Fruit fly (Drosophila melanogaster): ENCODE measurements around the gene CG17122.

Gene CG17122

DNA sequence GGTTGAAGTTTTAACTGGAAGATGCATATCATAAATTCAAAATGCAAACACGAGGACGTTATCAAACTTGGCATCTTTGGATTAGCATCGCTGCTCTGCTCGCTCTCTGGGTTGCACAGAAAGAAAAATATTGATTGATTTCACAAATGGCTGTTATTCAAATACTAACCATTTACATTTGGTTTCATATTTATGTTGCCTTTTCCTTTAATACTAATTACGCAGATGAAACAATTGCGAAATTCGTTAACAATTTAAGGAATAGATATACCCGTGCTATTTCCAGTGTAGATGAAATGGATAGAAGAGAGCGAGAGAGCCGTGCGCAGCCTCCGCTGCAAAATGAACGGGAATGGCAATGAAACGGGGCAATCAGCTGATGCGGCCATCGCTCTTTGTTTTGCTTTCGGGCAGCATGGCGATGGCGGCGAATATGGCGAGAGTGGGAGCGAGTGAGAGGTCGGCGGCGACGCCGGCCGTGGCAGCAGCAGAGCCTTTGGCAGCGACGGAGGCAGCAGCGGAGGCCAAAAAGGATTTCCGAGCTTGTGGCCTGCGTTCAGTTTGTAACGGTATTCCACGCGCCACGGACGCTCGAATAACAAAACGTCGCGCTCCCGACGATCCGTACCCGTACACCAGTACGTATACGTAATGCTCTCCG lies 27.5 kb downstream of the CG17122 start, which contains the start of gene rdgC:
Gene rdgC (plus strand): TSS at position 568 of the 661 bp plus-strand sequence.
- TF ChIP-seq CG4496 (GFP tag; IDR thresholded peaks at IDR 0.05), result peak; percentile 98
- peak; percentile 78 for TF ChIP-seq gl (tag; optimal IDR thresholded peaks at IDR 0.05)
- peak; percentile 69 for TF ChIP-seq CG10348 (GFP tag; IDR thresholded peaks at IDR 0.05)
- no peak for TF ChIP-seq EcR (GFP tag; optimal IDR thresholded peaks at IDR 0.05)
- TF ChIP-seq CG15710 (tag; optimal IDR thresholded peaks at IDR 0.05), result peak; percentile 89
- peak; percentile 12 for TF ChIP-seq CG13204 (GFP tag; optimal IDR thresholded peaks at IDR 0.05)
- TF ChIP-seq CG34367 (tag; optimal IDR thresholded peaks at IDR 0.05), result peak; percentile 89
- peak; percentile 86 for TF ChIP-seq rn (GFP tag; IDR thresholded peaks at IDR 0.05)
- peak; percentile 83 for TF ChIP-seq Snoo (tag; optimal IDR thresholded peaks at IDR 0.05)
- peak; percentile 87 for TF ChIP-seq CG9948 (tag; optimal IDR thresholded peaks at IDR 0.05)
- peak; percentile 93 for TF ChIP-seq CG8159 (tag; optimal IDR thresholded peaks at IDR 0.05)
- peak; percentile 94 for TF ChIP-seq CG12605 (GFP tag; IDR thresholded peaks at IDR 0.05)
- TF ChIP-seq CG17806 (tag; optimal IDR thresholded peaks at IDR 0.05), result peak; percentile 91
- peak; percentile 89 for TF ChIP-seq CG14655 (GFP tag; optimal IDR thresholded peaks at IDR 0.05)
- TF ChIP-seq D1 (tag; optimal IDR thresholded peaks at IDR 0.05), result peak; percentile 64
- peak; percentile 92 for TF ChIP-seq CG8301 (tag; optimal IDR thresholded peaks at IDR 0.05)
- TF ChIP-seq fd96Ca (GFP tag; IDR thresholded peaks at IDR 0.05), result peak; percentile 93
- peak; percentile 92 for TF ChIP-seq Pif1A (GFP tag; optimal IDR thresholded peaks at IDR 0.05)
- TF ChIP-seq CG32121 (GFP tag; IDR thresholded peaks at IDR 0.05), result peak; percentile 96
- peak; percentile 97 for TF ChIP-seq Ets98B (GFP tag; IDR thresholded peaks at IDR 0.05)
- TF ChIP-seq Pif1B (GFP tag; optimal IDR thresholded peaks at IDR 0.05), result peak; percentile 79

DNA sequence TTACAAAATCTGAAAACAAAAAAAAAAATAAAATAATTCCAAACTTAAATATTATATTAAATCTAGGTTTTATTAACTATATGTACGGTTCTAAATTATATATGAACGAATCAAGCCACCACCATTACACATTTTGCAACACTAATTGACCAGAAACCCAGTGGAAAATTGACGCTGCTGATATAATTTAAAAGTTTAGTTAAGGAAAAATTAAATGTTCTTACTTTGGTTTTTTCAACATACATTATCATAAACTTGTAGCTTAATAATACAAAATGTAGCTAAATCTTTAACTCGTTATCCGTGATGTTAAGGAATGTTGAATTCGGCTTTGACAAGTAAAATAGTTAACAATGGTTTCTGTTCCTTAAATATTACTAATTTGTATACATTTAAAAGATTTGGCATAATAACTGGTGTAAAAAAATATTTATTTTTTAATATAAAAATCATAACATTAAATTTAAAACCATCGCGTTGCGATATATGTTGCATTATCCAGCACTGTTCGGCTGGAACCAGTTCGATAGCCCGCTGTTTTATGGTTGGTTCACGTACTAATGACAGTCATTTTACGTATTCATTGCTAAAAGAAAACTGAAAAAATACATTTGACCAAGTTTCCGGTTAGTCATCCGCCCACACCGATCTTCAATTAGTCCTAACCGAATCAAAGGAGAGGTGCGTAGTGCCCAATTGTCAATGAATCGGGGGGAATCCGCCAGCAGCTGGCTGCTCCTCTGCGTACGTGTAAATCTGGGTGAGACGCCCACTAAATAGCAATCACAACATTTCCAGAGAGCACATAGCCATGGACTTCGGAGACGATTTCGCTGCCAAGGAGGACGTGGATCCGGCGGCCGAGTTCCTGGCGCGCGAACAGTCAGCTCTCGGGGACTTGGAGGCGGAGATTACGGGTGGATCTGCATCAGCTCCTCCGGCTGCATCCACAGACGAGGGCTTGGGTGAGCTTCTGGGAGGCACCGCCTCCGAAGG lies 32.9 kb downstream of the CG17122 start:
- TF ChIP-seq rn (GFP tag; IDR thresholded peaks at IDR 0.05) (0 out of 2 replicates have a peak, but pooled peaks have one; percentile 10), EcR (GFP tag; optimal IDR thresholded peaks at IDR 0.05) (no peak), Pif1B (GFP tag; optimal IDR thresholded peaks at IDR 0.05) (peak; percentile 39), CG15710 (tag; optimal IDR thresholded peaks at IDR 0.05) (peak; percentile 48), CG8159 (tag; optimal IDR thresholded peaks at IDR 0.05) (peak; percentile 53), CG12605 (GFP tag; IDR thresholded peaks at IDR 0.05) (no peak; the same call in none of the 2 replicates), CG10348 (GFP tag; IDR thresholded peaks at IDR 0.05) (no peak), CG9948 (tag; optimal IDR thresholded peaks at IDR 0.05) (peak; percentile 47), CG8301 (tag; optimal IDR thresholded peaks at IDR 0.05) (peak; percentile 15), CG4496 (GFP tag; IDR thresholded peaks at IDR 0.05) (peak; percentile 81), fd96Ca (GFP tag; IDR thresholded peaks at IDR 0.05) (no peak), CG32121 (GFP tag; IDR thresholded peaks at IDR 0.05) (peak; percentile 61; the same call in 1 of the 2 replicates), CG14655 (GFP tag; optimal IDR thresholded peaks at IDR 0.05) (no peak), Ets98B (GFP tag; IDR thresholded peaks at IDR 0.05) (peak; percentile 50; the same call in 1 of the 2 replicates), CG17806 (tag; optimal IDR thresholded peaks at IDR 0.05) (peak; percentile 19), Pif1A (GFP tag; optimal IDR thresholded peaks at IDR 0.05) (no peak), CG13204 (GFP tag; optimal IDR thresholded peaks at IDR 0.05) (no peak), CG34367 (tag; optimal IDR thresholded peaks at IDR 0.05) (peak; percentile 29), Snoo (tag; optimal IDR thresholded peaks at IDR 0.05) (peak; percentile 45), gl (tag; optimal IDR thresholded peaks at IDR 0.05) (no peak), D1 (tag; optimal IDR thresholded peaks at IDR 0.05) (no peak)

DNA sequence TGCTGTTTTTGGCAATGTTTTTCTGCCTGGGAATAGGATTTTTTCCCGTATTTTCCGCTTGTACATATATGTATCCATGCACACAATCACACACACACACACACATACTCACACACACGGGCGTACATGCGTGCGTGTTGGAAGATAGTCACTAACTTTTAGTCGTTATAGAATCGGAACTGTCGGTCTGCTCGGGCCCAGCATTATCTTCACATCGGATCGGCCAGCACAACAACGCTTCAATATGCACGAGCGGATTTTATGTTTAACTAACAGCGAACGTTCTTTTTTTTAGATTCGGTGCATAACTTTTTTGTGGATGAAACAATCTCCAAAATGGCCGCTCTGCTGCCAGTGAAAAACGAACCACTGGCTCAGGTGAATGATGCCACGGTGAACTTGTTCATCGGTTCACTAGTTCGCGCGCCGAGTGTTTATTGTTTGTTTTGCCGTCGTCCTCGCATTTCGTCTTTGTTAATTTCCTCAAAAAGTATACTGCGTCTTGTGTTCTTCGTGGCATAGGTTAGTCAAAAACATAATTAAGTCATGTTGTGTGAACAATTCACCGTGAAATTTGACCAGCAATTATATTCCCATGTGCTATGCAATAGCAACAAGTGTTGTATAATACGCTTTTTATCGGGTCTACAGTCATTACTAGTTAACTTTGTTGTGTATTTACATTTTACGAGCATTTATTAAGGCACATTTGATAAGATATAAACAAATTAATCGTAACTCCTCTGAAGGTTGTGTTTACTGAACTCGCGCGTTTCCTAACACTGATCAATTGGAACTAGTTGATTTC lies 33.8 kb downstream of the CG17122 start, which contains the start of the genes CG6951 and CG17233:
Gene CG6951 (plus strand): TSS at position 105 of the 808 bp plus-strand sequence.
Gene CG17233 (minus strand): TSS at position 741 of the 808 bp plus-strand sequence.
- TF ChIP-seq CG4496 (GFP tag; IDR thresholded peaks at IDR 0.05), result 0 out of 3 replicates have a peak, but pooled peaks have one; percentile 7
- 0 out of 2 replicates have a peak, but pooled peaks have one; percentile 21 for TF ChIP-seq CG32121 (GFP tag; IDR thresholded peaks at IDR 0.05)
- peak; percentile 21 for TF ChIP-seq EcR (GFP tag; optimal IDR thresholded peaks at IDR 0.05)
- no peak for TF ChIP-seq Ets98B (GFP tag; IDR thresholded peaks at IDR 0.05)
- no peak for TF ChIP-seq CG13204 (GFP tag; optimal IDR thresholded peaks at IDR 0.05)

DNA sequence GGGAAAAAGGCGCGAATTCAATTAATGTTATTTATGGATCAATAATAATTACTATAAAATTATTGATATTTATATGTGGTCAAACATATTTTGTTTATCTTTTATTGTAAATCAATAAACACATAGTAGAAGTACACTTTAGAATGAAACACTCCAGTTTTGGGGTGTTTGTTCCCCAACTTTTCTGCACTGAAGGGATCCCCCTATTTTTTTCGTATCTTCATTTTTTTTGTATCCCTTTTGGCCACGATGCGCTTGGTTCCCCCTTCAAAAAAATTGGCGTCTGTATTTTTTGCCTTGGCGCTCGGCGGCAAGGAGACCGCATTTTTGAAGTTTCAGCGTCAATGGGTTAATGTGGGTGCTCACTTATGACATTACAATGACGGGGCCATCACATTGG lies 34.4 kb downstream of the CG17122 start, which contains the start of gene Clc:
Gene Clc (plus strand): TSS at position 301 of the 400 bp plus-strand sequence.
- no peak for TF ChIP-seq Pif1B (GFP tag; optimal IDR thresholded peaks at IDR 0.05)
- no peak for TF ChIP-seq gl (tag; optimal IDR thresholded peaks at IDR 0.05)
- no peak for TF ChIP-seq fd96Ca (GFP tag; IDR thresholded peaks at IDR 0.05)
- no peak for TF ChIP-seq CG15710 (tag; optimal IDR thresholded peaks at IDR 0.05)
- TF ChIP-seq CG32121 (GFP tag; IDR thresholded peaks at IDR 0.05), result no peak
- no peak for TF ChIP-seq CG17806 (tag; optimal IDR thresholded peaks at IDR 0.05)
- no peak for TF ChIP-seq CG14655 (GFP tag; optimal IDR thresholded peaks at IDR 0.05)
